Worm (Caenorhabditis elegans) whole organism, L3 larva: ENCODE results near the gene egl-10.

Experiments
- R02D3.7 ChIP-seq: fragments of 150-350 bp; optimal IDR thresholded peaks from 2 replicates; lab custom pipeline; 2014; ENCODE audit warnings: missing biosample characterization, missing genetic modification characterization
- ZK546.5 ChIP-seq: sonication (generic microtip); optimal IDR thresholded peaks from 2 replicates; lab custom pipeline; 2017; ENCODE audit warnings: missing biosample characterization, missing genetic modification characterization
- aly-2 ChIP-seq: fragments of 150-350 bp; optimal IDR thresholded peaks from 2 replicates; lab custom pipeline; 2014; ENCODE audit warnings: missing biosample characterization, missing genetic modification characterization
- ama-1 ChIP-seq: fragments of 150-350 bp; optimal IDR thresholded peaks from 2 replicates; lab custom pipeline; 2018
- ceh-28 ChIP-seq: fragments of 150-350 bp; optimal IDR thresholded peaks from 2 replicates; lab custom pipeline; 2014; ENCODE audit warnings: missing biosample characterization, missing genetic modification reagents, missing genetic modification characterization
- ceh-82 ChIP-seq: fragments of 150-350 bp; optimal IDR thresholded peaks from 2 replicates; lab custom pipeline; 2014; ENCODE audit warnings: missing biosample characterization, missing genetic modification characterization
- egl-5 ChIP-seq: fragments of 150-350 bp; optimal IDR thresholded peaks from 2 replicates; lab custom pipeline; 2017; ENCODE audit warnings: missing biosample characterization, missing genetic modification reagents, missing genetic modification characterization, inconsistent platforms
- elt-1 ChIP-seq: fragments of 150-350 bp; optimal IDR thresholded peaks from 2 replicates; lab custom pipeline; 2014; ENCODE audit warnings: missing biosample characterization, missing genetic modification characterization
- elt-2 ChIP-seq: sonication (generic microtip); optimal IDR thresholded peaks from 2 replicates; lab custom pipeline; 2016; ENCODE audit warnings: missing genetic modification reagents, mild to moderate bottlenecking, missing genetic modification characterization, missing compliant biosample characterization
- elt-3 ChIP-seq, 3 experiments: fragments of 150-350 bp in 1 of 3; sonication (generic microtip) in 2 of 3; optimal IDR thresholded peaks; 2 replicates in 2 of 3; 4 replicates in 1 of 3; lab custom pipeline; 2014 to 2017; ENCODE audit warnings: missing biosample characterization in 3 of 3, missing genetic modification characterization in 3 of 3
- eor-1 ChIP-seq, 2 experiments: fragments of 150-350 bp; optimal IDR thresholded peaks; 2 replicates each; lab custom pipeline; 2014 to 2018; ENCODE audit warnings: missing biosample characterization in 2 of 2, missing genetic modification characterization in 2 of 2
- fkh-10 ChIP-seq: sonication (generic microtip); optimal IDR thresholded peaks from 2 replicates; lab custom pipeline; 2017; ENCODE audit warnings: missing biosample characterization, missing genetic modification reagents, missing genetic modification characterization
- fos-1 ChIP-seq: fragments of 150-350 bp; optimal IDR thresholded peaks from 2 replicates; lab custom pipeline; 2014; ENCODE audit warnings: missing biosample characterization, missing genetic modification characterization
- jun-1 ChIP-seq: fragments of 150-350 bp; optimal IDR thresholded peaks from 2 replicates; lab custom pipeline; 2014; ENCODE audit warnings: missing biosample characterization, missing genetic modification reagents, missing genetic modification characterization
- lin-15B ChIP-seq: fragments of 150-350 bp; optimal IDR thresholded peaks from 2 replicates; lab custom pipeline; 2014; ENCODE audit warnings: missing biosample characterization, missing genetic modification characterization
- lin-39 ChIP-seq: fragments of 150-350 bp; optimal IDR thresholded peaks from 2 replicates; lab custom pipeline; 2018; ENCODE audit warnings: missing biosample characterization, missing genetic modification reagents, missing genetic modification characterization
- lsy-12 ChIP-seq: sonication (generic microtip); optimal IDR thresholded peaks from 2 replicates; lab custom pipeline; 2016; ENCODE audit warnings: mild to moderate bottlenecking, missing genetic modification characterization, missing compliant biosample characterization
- mdl-1 ChIP-seq: fragments of 150-350 bp; optimal IDR thresholded peaks from 2 replicates; lab custom pipeline; 2014; ENCODE audit warnings: missing biosample characterization, missing genetic modification characterization
- mml-1 ChIP-seq: fragments of 150-350 bp; sonication (generic microtip); optimal IDR thresholded peaks from 3 replicates; lab custom pipeline; 2014; ENCODE audit warnings: missing biosample characterization, missing genetic modification characterization
- nfya-1 ChIP-seq: sonication (generic microtip); optimal IDR thresholded peaks from 2 replicates; lab custom pipeline; 2017; ENCODE audit warnings: missing genetic modification characterization, mild to moderate bottlenecking, missing compliant biosample characterization, antibody characterized with exemption, moderate library complexity; ENCODE audit not compliant: insufficient read depth
- nhr-11 ChIP-seq: fragments of 150-350 bp; optimal IDR thresholded peaks from 2 replicates; lab custom pipeline; 2014; ENCODE audit warnings: missing biosample characterization, missing genetic modification characterization
- nhr-23 ChIP-seq: fragments of 150-350 bp; optimal IDR thresholded peaks from 2 replicates; lab custom pipeline; 2014; ENCODE audit warnings: missing biosample characterization, missing genetic modification reagents, missing genetic modification characterization
- nhr-25 ChIP-seq: sonication (generic microtip); optimal IDR thresholded peaks from 2 replicates; lab custom pipeline; 2017; ENCODE audit warnings: missing biosample characterization, missing genetic modification characterization
- nhr-28 ChIP-seq: fragments of 150-350 bp; optimal IDR thresholded peaks from 2 replicates; lab custom pipeline; 2014; ENCODE audit warnings: missing biosample characterization, missing genetic modification characterization
- nhr-43 ChIP-seq: sonication (generic microtip); optimal IDR thresholded peaks from 2 replicates; lab custom pipeline; 2016; ENCODE audit warnings: mild to moderate bottlenecking, missing genetic modification characterization, missing compliant biosample characterization; ENCODE audit not compliant: poor library complexity, severe bottlenecking
- nhr-67 ChIP-seq: fragments of 150-350 bp; optimal IDR thresholded peaks from 2 replicates; lab custom pipeline; 2014; ENCODE audit warnings: missing biosample characterization, missing genetic modification characterization
- nhr-76 ChIP-seq: fragments of 150-350 bp; sonication (generic microtip); optimal IDR thresholded peaks from 5 replicates; lab custom pipeline; 2014; ENCODE audit warnings: missing biosample characterization, missing genetic modification characterization
- pha-4 ChIP-seq: fragments of 150-350 bp; optimal IDR thresholded peaks from 2 replicates; lab custom pipeline; 2014; ENCODE audit warnings: missing biosample characterization, missing genetic modification reagents, missing genetic modification characterization
- pqm-1 ChIP-seq: fragments of 150-350 bp; optimal IDR thresholded peaks from 2 replicates; lab custom pipeline; 2017; ENCODE audit warnings: missing biosample characterization, missing genetic modification characterization, inconsistent platforms
- sea-2 ChIP-seq: fragments of 150-350 bp; sonication (generic microtip); optimal IDR thresholded peaks from 4 replicates; lab custom pipeline; 2014; ENCODE audit warnings: missing biosample characterization, missing genetic modification reagents, missing genetic modification characterization
- skn-1 ChIP-seq: fragments of 150-350 bp; optimal IDR thresholded peaks from 2 replicates; lab custom pipeline; 2014; ENCODE audit warnings: missing biosample characterization, missing genetic modification characterization
- snpc-4 ChIP-seq: fragments of 150-350 bp; optimal IDR thresholded peaks from 2 replicates; lab custom pipeline; 2014; ENCODE audit warnings: missing biosample characterization, missing genetic modification characterization
- tbx-2 ChIP-seq: sonication (generic microtip); optimal IDR thresholded peaks from 2 replicates; lab custom pipeline; 2016; ENCODE audit warnings: mild to moderate bottlenecking, missing genetic modification characterization, missing compliant biosample characterization
- unc-39 ChIP-seq: sonication (generic microtip); optimal IDR thresholded peaks from 4 replicates; lab custom pipeline; 2017; ENCODE audit warnings: missing biosample characterization, missing genetic modification characterization
- unc-62 ChIP-seq: fragments of 150-350 bp; sonication (generic microtip); optimal IDR thresholded peaks from 4 replicates; lab custom pipeline; 2014; ENCODE audit warnings: missing biosample characterization, missing genetic modification reagents, missing genetic modification characterization
- zag-1 ChIP-seq: fragments of 150-350 bp; optimal IDR thresholded peaks from 2 replicates; lab custom pipeline; 2014; ENCODE audit warnings: missing biosample characterization, missing genetic modification characterization

egl-10 gene

DNA sequence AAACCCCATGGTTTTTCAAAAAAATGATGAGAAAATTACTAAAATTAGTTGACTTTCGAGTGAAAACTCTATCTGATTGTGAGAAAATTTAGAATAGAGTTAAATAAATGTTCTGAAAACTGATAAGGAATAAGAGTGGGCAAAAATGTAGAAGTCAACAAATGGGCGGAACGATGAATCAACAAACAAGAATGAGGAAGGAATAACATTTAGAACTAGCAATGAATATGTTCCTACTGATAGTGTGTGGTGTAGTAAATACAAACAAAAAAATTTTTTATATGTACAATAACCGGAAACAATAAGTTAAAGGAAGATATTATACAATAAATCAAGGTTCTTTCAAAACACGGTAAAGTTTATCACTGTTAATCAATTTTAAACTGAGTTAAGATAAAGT is 19.1 kb downstream of the egl-10 start, which contains the start of gene pals-39:
Gene pals-39, minus strand, starts transcription at position 101 of the 400 bp plus-strand sequence.
- TF ChIP-seq nhr-23 (no peak), pqm-1 (tag; lab: Kevin White, UChicago) (peak; percentile 30), fos-1 (tag; lab: Kevin White, UChicago) (no peak), snpc-4 (tag; lab: Kevin White, UChicago) (no peak), pha-4 (peak; percentile 39), R02D3.7 (tag; lab: Kevin White, UChicago) (no peak), ceh-28 (no peak)

DNA sequence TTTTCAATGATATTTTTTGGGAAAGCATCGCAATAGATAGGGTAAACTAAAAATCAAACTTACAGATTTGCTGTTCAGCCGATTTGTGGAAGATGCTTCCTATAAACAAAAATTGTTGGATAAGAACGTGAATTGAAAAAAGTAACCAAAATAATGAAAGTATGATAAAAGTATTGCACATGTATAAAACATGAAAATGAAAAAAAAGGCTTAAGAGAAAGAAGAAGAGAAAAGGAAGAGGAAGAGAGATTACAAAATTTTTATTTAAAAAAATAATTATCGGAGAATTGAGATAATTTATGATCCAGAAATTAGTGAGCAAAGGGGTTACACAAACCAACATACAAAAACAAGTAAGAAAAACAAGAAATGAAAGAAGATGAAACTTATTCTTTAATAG is 21.4 kb downstream of the egl-10 start, which contains the start of gene pals-37:
Gene pals-37, minus strand, starts transcription at position 101 of the 400 bp plus-strand sequence.
- TF ChIP-seq zag-1, result no peak
- TF ChIP-seq lin-39 (tag; lab: Kevin White, UChicago), result no peak
- no peak for TF ChIP-seq nhr-76 (tag; lab: Kevin White, UChicago)
- TF ChIP-seq aly-2 (tag; lab: Kevin White, UChicago), result no peak
- no peak for TF ChIP-seq nhr-28
- no peak for TF ChIP-seq fos-1 (tag; lab: Kevin White, UChicago)
- TF ChIP-seq jun-1 (tag; lab: Kevin White, UChicago), result no peak
- TF ChIP-seq ama-1 (lab: Kevin White, UChicago), result no peak
- no peak for TF ChIP-seq nhr-43 (tag; lab: Kevin White, UChicago)
- TF ChIP-seq elt-2 (tag; lab: Kevin White, UChicago), result no peak
- no peak for TF ChIP-seq eor-1 (tag; optimal IDR thresholded peaks at IDR 0.05; lab: Kevin White, UChicago)
- no peak for TF ChIP-seq unc-62 (GFP tag; lab: Kevin White, UChicago)
- TF ChIP-seq pha-4, result no peak
- no peak for TF ChIP-seq ZK546.5
- TF ChIP-seq mdl-1, result no peak
- TF ChIP-seq ceh-82, result no peak
- no peak for TF ChIP-seq nhr-11
- no peak for TF ChIP-seq nhr-25 (tag; lab: Kevin White, UChicago)
- no peak for TF ChIP-seq ceh-28

DNA sequence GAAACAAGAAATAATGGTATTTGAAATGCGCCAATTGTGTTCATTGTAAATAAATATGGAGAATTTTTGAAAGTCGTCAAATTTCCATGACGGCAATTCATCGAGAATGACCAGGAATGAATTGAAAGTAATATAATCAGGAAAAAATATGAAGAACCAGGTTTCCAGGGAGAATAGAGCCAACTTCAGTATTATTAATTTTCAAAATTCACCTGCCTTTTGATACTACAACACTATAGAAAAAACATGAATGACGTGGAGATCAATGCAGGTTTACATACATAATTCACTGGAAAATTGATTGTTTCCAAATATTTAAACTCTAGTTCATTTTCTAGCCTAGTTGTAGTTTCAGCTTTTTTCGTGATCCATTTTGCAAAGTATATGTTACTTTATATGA is 29.1 kb downstream of the egl-10 start, which contains the start of gene srh-25:
Gene srh-25, minus strand, starts transcription at position 101 of the 400 bp plus-strand sequence.
- no peak for TF ChIP-seq sea-2
- no peak for TF ChIP-seq nhr-67 (tag; lab: Kevin White, UChicago)
- no peak for TF ChIP-seq elt-3 (tag; optimal IDR thresholded peaks at IDR 0.05; lab: Kevin White, UChicago)
- TF ChIP-seq lin-15B (tag; lab: Kevin White, UChicago), result no peak
- TF ChIP-seq ama-1 (lab: Kevin White, UChicago), result no peak
- TF ChIP-seq elt-1, result no peak
- no peak for TF ChIP-seq mdl-1
- no peak for TF ChIP-seq aly-2 (tag; lab: Kevin White, UChicago)
- TF ChIP-seq nfya-1, result no peak
- TF ChIP-seq eor-1 (tag; optimal IDR thresholded peaks at IDR 0.05; lab: Kevin White, UChicago), result no peak
- no peak for TF ChIP-seq nhr-25 (tag; lab: Kevin White, UChicago)
- TF ChIP-seq egl-5 (tag; lab: Kevin White, UChicago), result no peak
- no peak for TF ChIP-seq nhr-43 (tag; lab: Kevin White, UChicago)
- TF ChIP-seq lsy-12 (tag; lab: Kevin White, UChicago), result no peak
- TF ChIP-seq pqm-1 (tag; lab: Kevin White, UChicago), result no peak
- no peak for TF ChIP-seq skn-1 (tag; lab: Kevin White, UChicago)
- no peak for TF ChIP-seq unc-39 (tag; lab: Kevin White, UChicago)
- no peak for TF ChIP-seq fkh-10 (GFP tag; lab: Kevin White, UChicago)

DNA sequence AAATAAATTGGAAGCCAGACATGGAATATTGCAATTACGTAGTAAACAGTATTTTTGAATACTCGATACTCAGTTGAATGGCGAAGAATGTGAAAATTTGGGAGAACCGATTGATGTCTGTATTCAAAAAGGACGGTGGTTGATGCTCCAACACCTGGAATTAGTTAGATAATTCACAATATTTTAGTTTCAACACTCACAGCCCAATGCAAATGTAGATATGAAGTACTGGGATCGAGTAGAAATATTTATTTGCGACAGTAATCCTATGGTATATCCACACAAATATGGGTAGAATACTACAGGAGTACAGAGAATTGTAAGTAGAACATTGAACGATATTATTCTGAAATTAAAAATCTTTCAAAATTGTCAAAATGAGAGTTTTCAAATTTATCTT is 29.7 kb downstream of the egl-10 start:
- TF ChIP-seq jun-1 (tag; lab: Kevin White, UChicago), result no peak
- TF ChIP-seq zag-1, result no peak
- no peak for TF ChIP-seq mml-1
- no peak for TF ChIP-seq nhr-28
- no peak for TF ChIP-seq snpc-4 (tag; lab: Kevin White, UChicago)
- TF ChIP-seq eor-1 (tag; optimal IDR thresholded peaks at IDR 0.05; lab: Kevin White, UChicago), result no peak
- no peak for TF ChIP-seq ceh-28
- no peak for TF ChIP-seq nhr-25 (tag; lab: Kevin White, UChicago)
- TF ChIP-seq tbx-2 (tag; lab: Kevin White, UChicago), result no peak
